Worm (Caenorhabditis elegans) whole organism, dauer: ENCODE measurements around the gene msp-142.

Experiments
- unc-62 ChIP-seq: sonication (generic microtip); optimal IDR thresholded peaks from 2 replicates; lab custom pipeline; 2017; ENCODE audit warnings: missing biosample characterization, missing genetic modification reagents, missing genetic modification characterization

msp-142 gene

DNA sequence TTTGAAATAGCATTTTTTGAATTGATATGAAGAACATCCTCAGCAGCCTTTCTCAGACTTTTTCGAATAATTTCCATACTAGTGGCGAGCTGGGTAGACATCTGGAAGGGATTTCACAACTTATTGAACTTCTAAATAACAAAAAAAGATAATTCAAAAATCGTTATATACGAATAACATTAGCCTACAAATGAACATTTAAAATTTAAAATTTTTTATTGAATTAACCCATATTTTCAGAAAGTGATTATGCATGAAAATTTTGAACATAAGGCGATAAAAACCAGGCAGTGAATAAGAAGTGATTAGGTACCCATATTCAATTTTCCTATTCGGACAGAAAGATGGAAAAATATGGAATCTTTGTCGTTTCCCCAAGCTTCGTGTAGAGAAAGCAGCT, 30.8 kb downstream of the msp-142 start, which contains the start of gene ZK1248.11:
TSS of gene ZK1248.11 (minus strand) at position 101 of the 400 bp plus-strand sequence.
- no peak for TF ChIP-seq unc-62 (GFP tag; lab: Kevin White, UChicago)

- no peak for TF ChIP-seq unc-62 (GFP tag; lab: Kevin White, UChicago)
These were observed 32.3 kb downstream of the msp-142 start, which contains the start of gene col-74 for ce11 chrII:5829940-5830424. Gene col-74, plus strand, starts transcription at chrII:5830374.

DNA sequence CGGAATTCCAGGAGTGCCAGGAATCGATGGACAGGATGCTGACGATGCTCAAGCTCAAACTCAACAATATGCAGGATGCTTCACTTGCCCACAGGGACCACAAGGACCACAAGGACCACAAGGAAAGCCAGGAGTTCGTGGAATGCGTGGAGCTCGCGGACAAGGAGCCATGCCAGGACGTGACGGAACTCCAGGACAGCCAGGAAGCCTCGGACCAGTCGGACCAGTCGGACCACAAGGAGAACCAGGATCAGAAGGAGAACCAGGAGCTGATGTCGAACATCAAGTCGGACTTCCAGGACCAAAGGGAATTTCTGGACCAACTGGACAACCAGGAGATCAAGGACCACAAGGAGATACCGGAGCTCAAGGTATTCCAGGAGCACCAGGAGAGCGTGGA, 33.6 kb downstream of the msp-142 start:
- no peak for TF ChIP-seq unc-62 (GFP tag; lab: Kevin White, UChicago)

DNA sequence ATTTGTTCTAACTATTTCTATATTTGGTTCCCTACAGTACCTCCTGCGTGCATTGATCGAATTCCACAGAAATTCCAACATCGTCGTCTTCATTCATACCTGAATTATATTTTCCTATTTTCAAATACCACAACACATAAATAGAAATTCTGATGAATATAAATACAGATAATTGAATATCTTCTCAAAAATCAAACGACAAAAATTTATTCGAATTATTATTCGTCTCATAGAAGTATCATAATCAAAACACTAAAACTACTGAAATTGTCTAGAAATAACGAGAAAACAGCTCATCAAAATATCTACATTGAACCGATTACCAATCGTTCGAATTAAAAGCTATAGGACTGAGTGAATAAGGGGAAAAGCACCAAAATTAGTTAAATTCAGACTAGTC, 35.4 kb downstream of the msp-142 start, which contains the start of gene gtap-1:
TSS of gene gtap-1 (minus strand) at position 101 of the 400 bp plus-strand sequence.
- TF ChIP-seq unc-62 (GFP tag; lab: Kevin White, UChicago) = no peak

DNA sequence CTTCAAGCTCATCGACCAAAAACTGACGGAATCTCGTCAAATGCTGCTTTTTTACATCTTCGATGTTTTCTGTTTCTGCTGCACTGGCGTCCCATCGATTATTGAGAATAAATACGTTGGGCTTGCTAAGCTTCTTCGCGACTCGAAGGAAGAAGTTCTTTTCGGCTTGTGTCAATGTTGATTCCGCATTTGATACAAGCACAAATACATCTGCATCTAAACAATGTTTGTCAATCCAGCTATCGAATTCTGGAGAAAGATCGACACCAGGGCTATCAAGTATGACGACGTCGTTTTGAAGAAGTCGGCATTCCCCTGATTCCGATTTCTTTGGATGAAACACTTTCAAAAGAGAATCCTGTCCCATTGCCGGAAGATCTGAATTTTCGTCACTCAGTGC, 37.4 kb downstream of the msp-142 start:
- no peak for TF ChIP-seq unc-62 (GFP tag; lab: Kevin White, UChicago)

- TF ChIP-seq unc-62 (GFP tag; lab: Kevin White, UChicago) = no peak
These were observed 38.5 kb downstream of the msp-142 start, which contains the start of gene fzo-1 for ce11 chrII:5836153-5836719. Gene fzo-1, minus strand, starts transcription at chrII:5836203.

ce11 chrII:5838453-5838852, 40.7 kb downstream of the msp-142 start, which contains the start of gene ZK1248.15:
Gene ZK1248.15, minus strand, starts transcription at chrII:5838553.
- no peak for TF ChIP-seq unc-62 (GFP tag; lab: Kevin White, UChicago)

- TF ChIP-seq unc-62 (GFP tag; lab: Kevin White, UChicago) = no peak
These were observed 41.5 kb downstream of the msp-142 start, which contains the start of gene ZK1248.19 for ce11 chrII:5839227-5839626. Gene ZK1248.19, minus strand, starts transcription at chrII:5839414.

ce11 chrII:5841053-5841547, 43.4 kb downstream of the msp-142 start, which contains the start of gene lec-5:
Gene lec-5, minus strand, starts transcription at chrII:5841103.
- no peak for TF ChIP-seq unc-62 (GFP tag; lab: Kevin White, UChicago)

DNA sequence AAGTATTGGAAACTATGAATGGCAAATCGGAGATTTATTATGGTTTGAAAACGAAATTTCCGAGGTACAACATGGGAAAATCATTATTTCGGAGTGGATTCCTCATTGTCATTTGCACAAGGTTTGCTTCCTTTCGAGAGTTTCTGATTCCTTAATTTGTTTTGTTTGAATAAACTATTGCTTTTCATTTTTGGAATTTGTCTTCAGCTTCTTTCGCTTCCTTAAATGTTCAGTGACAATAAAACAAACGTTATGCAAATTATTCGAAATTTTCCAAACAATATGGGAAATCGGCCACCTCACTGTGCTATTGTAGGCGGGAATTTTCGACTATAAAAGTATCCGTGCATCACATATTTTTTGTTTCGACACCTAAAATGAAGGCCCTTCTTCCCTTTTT, 44.1 kb downstream of the msp-142 start, which contains the start of gene nep-25:
TSS of gene nep-25 (plus strand) at position 375 of the 400 bp plus-strand sequence.
- no peak for TF ChIP-seq unc-62 (GFP tag; lab: Kevin White, UChicago)

- peak; percentile 52 for TF ChIP-seq unc-62 (GFP tag; lab: Kevin White, UChicago)
These were observed 47.0 kb downstream of the msp-142 start for ce11 chrII:5844694-5845129.

ce11 chrII:5845441-5845840, 47.7 kb downstream of the msp-142 start, which contains the start of the genes ZK1248.17 and H41C03.3:
Gene ZK1248.17, minus strand, starts transcription at chrII:5845541.
Gene H41C03.3, plus strand, starts transcription at chrII:5845777.
- TF ChIP-seq unc-62 (GFP tag; lab: Kevin White, UChicago) = no peak

- no peak for TF ChIP-seq unc-62 (GFP tag; lab: Kevin White, UChicago)
These were observed 48.5 kb downstream of the msp-142 start for ce11 chrII:5846181-5846580.
